Fruit fly (Drosophila melanogaster): ENCODE results near the gene DppIII.
A peak's percentile ranks its signal among the peaks of the same experiment; 100 is the strongest.

The DppIII gene

dm6 chr3R:8357372-8357992 lies 13.3 kb downstream of the DppIII start:
- no peak for TF ChIP-seq HLH106 (tag; optimal IDR thresholded peaks at IDR 0.05)
- TF ChIP-seq Jra (GFP tag; optimal IDR thresholded peaks at IDR 0.05) = peak; percentile 33
- TF ChIP-seq Hr78 (GFP tag; optimal IDR thresholded peaks at IDR 0.05) = no peak
- peak; percentile 27 for TF ChIP-seq Hr83 (GFP tag; optimal IDR thresholded peaks at IDR 0.05; ENCODE audit: poor library complexity, severe bottlenecking)

DNA sequence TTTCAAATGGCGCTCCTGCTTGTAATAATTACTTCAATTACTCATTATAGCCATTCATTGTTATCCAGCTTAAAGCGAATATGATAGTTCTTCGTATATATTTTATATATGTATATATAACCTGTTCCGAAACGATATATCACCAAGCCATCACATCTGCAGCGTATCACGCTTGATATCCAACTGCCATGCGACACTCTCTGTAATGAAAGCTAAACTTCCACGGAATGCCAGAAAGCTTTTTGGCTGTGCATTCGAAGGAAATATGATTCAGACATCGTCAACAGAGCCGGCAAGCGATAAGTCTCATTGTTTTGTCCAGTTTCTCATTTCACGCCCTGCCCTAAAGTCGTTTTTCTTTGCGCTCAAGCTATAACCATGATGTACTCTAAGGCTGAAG lies 13.8 kb downstream of the DppIII start:
- TF ChIP-seq sage (GFP tag; optimal IDR thresholded peaks at IDR 0.05) (peak; percentile 33), Jra (GFP tag; optimal IDR thresholded peaks at IDR 0.05) (no peak)

- TF ChIP-seq foxo (GFP tag; optimal IDR thresholded peaks at IDR 0.05) (peak in 1 of 2 experiments; percentile 16), Rel (GFP tag; optimal IDR thresholded peaks at IDR 0.05) (no peak), Rel (tag; optimal IDR thresholded peaks at IDR 0.05) (peak; percentile 79), Sp1 (GFP tag; optimal IDR thresholded peaks at IDR 0.05) (no peak), HLH106 (tag; optimal IDR thresholded peaks at IDR 0.05) (peak; percentile 31), N (GFP tag; optimal IDR thresholded peaks at IDR 0.05) (peak; percentile 64), CG32264 (GFP tag; optimal IDR thresholded peaks at IDR 0.05) (no peak)
These were observed 18.2 kb downstream of the DppIII start, which contains the start of the genes Veneno and CG7963 for dm6 chr3R:8362259-8362876. Veneno (minus strand) TSS chr3R:8362554. CG7963 (plus strand) TSS chr3R:8362826.

DNA sequence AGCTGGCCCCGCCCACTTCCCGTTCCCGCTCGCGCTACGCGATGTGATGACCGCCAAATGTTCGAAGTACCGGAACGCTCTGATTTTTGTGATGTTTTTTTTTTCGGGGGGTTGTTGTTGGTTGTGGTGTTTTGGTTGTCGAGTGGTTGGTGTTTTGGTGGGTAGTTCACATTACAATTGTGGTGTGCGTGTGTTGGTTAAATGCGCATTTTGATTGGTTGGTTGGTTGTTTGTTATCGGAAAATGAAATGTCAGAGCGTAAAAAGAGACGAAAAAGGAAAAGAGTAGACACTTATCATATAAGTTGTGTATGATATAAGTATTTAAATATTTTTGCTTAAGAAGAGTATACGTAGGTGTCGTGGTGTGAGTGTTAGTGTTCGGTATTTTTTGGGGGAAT lies 24.4 kb downstream of the DppIII start:
- TF ChIP-seq usp (GFP tag; optimal IDR thresholded peaks at IDR 0.05) (no peak), ey (GFP tag; optimal IDR thresholded peaks at IDR 0.05) (no peak), Hnf4 (GFP tag; optimal IDR thresholded peaks at IDR 0.05) (no peak), CrebA (GFP tag; optimal IDR thresholded peaks at IDR 0.05; ENCODE audit: borderline replicate concordance) (no peak), Jra (GFP tag; optimal IDR thresholded peaks at IDR 0.05) (no peak), Abd-B (GFP tag; optimal IDR thresholded peaks at IDR 0.05) (no peak), Hr78 (GFP tag; optimal IDR thresholded peaks at IDR 0.05) (no peak), h (GFP tag; optimal IDR thresholded peaks at IDR 0.05) (no peak), Rel (GFP tag; optimal IDR thresholded peaks at IDR 0.05) (no peak), Rel (tag; optimal IDR thresholded peaks at IDR 0.05) (no peak), br (GFP tag; optimal IDR thresholded peaks at IDR 0.05) (no peak), dsf (GFP tag; optimal IDR thresholded peaks at IDR 0.05; ENCODE audit: borderline replicate concordance) (no peak)

dm6 chr3R:8389636-8390035 lies 45.4 kb downstream of the DppIII start:
- TF ChIP-seq usp (GFP tag; optimal IDR thresholded peaks at IDR 0.05) (no peak), psq (GFP tag; optimal IDR thresholded peaks at IDR 0.05) (no peak), Sp1 (GFP tag; optimal IDR thresholded peaks at IDR 0.05) (no peak), Mio (GFP tag; optimal IDR thresholded peaks at IDR 0.05) (no peak), Dfd (GFP tag; optimal IDR thresholded peaks at IDR 0.05) (no peak), h (GFP tag; optimal IDR thresholded peaks at IDR 0.05) (no peak), Hr83 (GFP tag; optimal IDR thresholded peaks at IDR 0.05; ENCODE audit: poor library complexity, severe bottlenecking) (no peak)

All from whole organism, wandering third instar larva.